Worm (Caenorhabditis elegans) whole organism, midembryonic: ENCODE data around the gene C01G10.5.

Experiments used
- flt-1 ChIP-seq: fragments of 200-800 bp; sonication (Bioruptor generic); IDR thresholded peaks from 2 replicates; pipeline ENCODE4 v1.3.6; 2022; ENCODE audit warnings: missing genetic modification characterization, missing compliant biosample characterization
- med-1 ChIP-seq: sonication (generic microtip); optimal IDR thresholded peaks from 2 replicates; lab custom pipeline; 2017; ENCODE audit warnings: missing genetic modification characterization, mild to moderate bottlenecking, missing compliant biosample characterization, antibody characterized with exemption, missing genetic modification reagents; ENCODE audit not compliant: insufficient read depth
- ref-1 ChIP-seq: fragments of 200-800 bp; sonication (Bioruptor generic); conservative IDR thresholded peaks from 2 replicates; pipeline ENCODE4 v1.3.6; 2022; ENCODE audit warnings: missing genetic modification reagents, missing genetic modification characterization, missing compliant biosample characterization
- ztf-29 ChIP-seq: fragments of 200-800 bp; sonication (Bioruptor generic); IDR thresholded peaks from 2 replicates; pipeline ENCODE4 v1.3.6; 2022; ENCODE audit warnings: missing genetic modification reagents, missing genetic modification characterization, missing compliant biosample characterization

DNA sequence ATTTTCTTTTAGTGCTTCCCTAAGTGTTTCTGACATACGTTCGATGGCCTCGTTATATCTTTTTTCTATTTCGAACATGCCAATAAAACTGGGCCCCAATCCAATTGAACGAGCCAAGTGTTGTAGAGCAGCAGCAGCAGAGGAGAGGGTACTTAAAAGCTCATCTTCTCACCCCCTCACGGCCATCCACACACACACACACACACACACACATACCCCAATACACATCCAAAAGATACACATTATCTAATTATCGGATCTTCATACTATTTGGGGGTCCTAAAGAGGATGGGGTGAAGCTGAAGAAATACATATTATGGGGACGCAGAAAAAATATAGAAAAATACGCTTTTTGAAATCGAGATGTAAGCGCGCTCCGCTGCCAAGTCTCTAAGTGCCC lies 16.6 kb downstream of the C01G10.5 start:
- TF ChIP-seq flt-1 (GFP tag; lab: Robert Waterston, UW): 0 out of 2 replicates have a peak, but pooled peaks have one; percentile 37
- TF ChIP-seq med-1 (GFP tag; lab: Kevin White, UChicago): no peak
- TF ChIP-seq ztf-29 (GFP tag; lab: Robert Waterston, UW): no peak
- no peak for TF ChIP-seq ref-1 (GFP tag; lab: Robert Waterston, UW)
